Worm (Caenorhabditis elegans) whole organism, late embryonic: ENCODE results near the gene men-1.
A peak's percentile ranks its signal among the peaks of the same experiment; 100 is the strongest.

Experiments used
- C08G9.2 ChIP-seq: sonication (generic microtip); optimal IDR thresholded peaks from 2 replicates; lab custom pipeline; 2016; ENCODE audit warnings: mild to moderate bottlenecking, missing genetic modification characterization, moderate library complexity, missing compliant biosample characterization
- C38D4.7 ChIP-seq: fragments of 200-800 bp; sonication (Bioruptor generic); optimal IDR thresholded peaks from 2 replicates; lab custom pipeline; 2018; ENCODE audit warnings: mild to moderate bottlenecking, missing genetic modification characterization, moderate library complexity, missing compliant biosample characterization
- F13H6.1 ChIP-seq: sonication (generic microtip); optimal IDR thresholded peaks from 2 replicates; lab custom pipeline; 2016; ENCODE audit warnings: missing genetic modification characterization, missing compliant biosample characterization
- K09A11.1 ChIP-seq: sonication (generic microtip); optimal IDR thresholded peaks from 2 replicates; lab custom pipeline; 2017; ENCODE audit warnings: antibody characterized with exemption, mild to moderate bottlenecking, missing genetic modification characterization, missing compliant biosample characterization; ENCODE audit not compliant: insufficient read depth
- ahr-1 ChIP-seq: sonication (generic microtip); optimal IDR thresholded peaks from 2 replicates; lab custom pipeline; 2016; ENCODE audit warnings: missing genetic modification characterization, missing compliant biosample characterization
- ama-1 ChIP-seq: fragments of 150-350 bp; optimal IDR thresholded peaks from 2 replicates; lab custom pipeline; 2014
- ceh-18 ChIP-seq: sonication (generic microtip); optimal IDR thresholded peaks from 2 replicates; lab custom pipeline; 2016; ENCODE audit warnings: missing genetic modification characterization, missing compliant biosample characterization
- ceh-2 ChIP-seq: sonication (generic microtip); optimal IDR thresholded peaks from 2 replicates; lab custom pipeline; 2016; ENCODE audit warnings: missing genotype, missing genetic modification characterization, missing compliant biosample characterization
- ceh-22 ChIP-seq: sonication (generic microtip); optimal IDR thresholded peaks from 2 replicates; lab custom pipeline; 2017; ENCODE audit warnings: missing biosample characterization, missing genetic modification characterization
- ceh-30 ChIP-seq: fragments of 150-350 bp; optimal IDR thresholded peaks from 2 replicates; lab custom pipeline; 2014; ENCODE audit warnings: missing biosample characterization, missing genetic modification characterization
- ceh-45 ChIP-seq: fragments of 200-800 bp; sonication (Bioruptor generic); IDR thresholded peaks from 2 replicates; pipeline ENCODE4 v1.3.6; 2022; ENCODE audit warnings: missing genetic modification reagents, missing genetic modification characterization, missing compliant biosample characterization
- ceh-48 ChIP-seq: sonication (generic microtip); optimal IDR thresholded peaks from 2 replicates; lab custom pipeline; 2016; ENCODE audit warnings: missing genetic modification characterization, inconsistent platforms, missing compliant biosample characterization
- ceh-6 ChIP-seq: fragments of 200-800 bp; sonication (Bioruptor generic); optimal IDR thresholded peaks from 2 replicates; lab custom pipeline; 2018; ENCODE audit warnings: mild to moderate bottlenecking, missing genetic modification characterization, missing compliant biosample characterization
- ceh-9 ChIP-seq: sonication (generic microtip); optimal IDR thresholded peaks from 2 replicates; lab custom pipeline; 2016; ENCODE audit warnings: mild to moderate bottlenecking, missing genetic modification characterization, inconsistent platforms, missing compliant biosample characterization
- dmd-4 ChIP-seq: sonication (generic microtip); optimal IDR thresholded peaks from 2 replicates; lab custom pipeline; 2016; ENCODE audit warnings: borderline replicate concordance, missing genetic modification characterization, missing compliant biosample characterization
- dve-1 ChIP-seq: sonication (generic microtip); optimal IDR thresholded peaks from 2 replicates; lab custom pipeline; 2017; ENCODE audit warnings: antibody characterized with exemption, mild to moderate bottlenecking, missing genetic modification characterization, missing compliant biosample characterization
- elt-2 ChIP-seq: sonication (generic microtip); optimal IDR thresholded peaks from 2 replicates; lab custom pipeline; 2016; ENCODE audit warnings: missing genetic modification reagents, missing genetic modification characterization, missing compliant biosample characterization
- elt-4 ChIP-seq: sonication (generic microtip); optimal IDR thresholded peaks from 2 replicates; lab custom pipeline; 2016; ENCODE audit warnings: missing genetic modification characterization, missing compliant biosample characterization
- ets-4 ChIP-seq: sonication (generic microtip); optimal IDR thresholded peaks from 2 replicates; lab custom pipeline; 2016; ENCODE audit warnings: missing genetic modification characterization, missing compliant biosample characterization
- eyg-1 ChIP-seq: sonication (generic microtip); optimal IDR thresholded peaks from 2 replicates; lab custom pipeline; 2016; ENCODE audit warnings: missing genotype, missing genetic modification characterization, missing compliant biosample characterization
- fax-1 ChIP-seq: sonication (generic microtip); optimal IDR thresholded peaks from 2 replicates; lab custom pipeline; 2016; ENCODE audit warnings: missing genotype, missing genetic modification characterization, missing compliant biosample characterization
- fkh-10 ChIP-seq: fragments of 150-350 bp; optimal IDR thresholded peaks from 2 replicates; lab custom pipeline; 2014; ENCODE audit warnings: missing biosample characterization, missing genetic modification reagents, missing genetic modification characterization
- gmeb-2 ChIP-seq: sonication (generic microtip); optimal IDR thresholded peaks from 2 replicates; lab custom pipeline; 2016; ENCODE audit warnings: missing genetic modification characterization, inconsistent platforms, missing compliant biosample characterization
- hlh-13 ChIP-seq: fragments of 200-800 bp; sonication (Bioruptor generic); optimal IDR thresholded peaks from 2 replicates; lab custom pipeline; 2018; ENCODE audit warnings: mild to moderate bottlenecking, missing genetic modification characterization, missing compliant biosample characterization
- hlh-15 ChIP-seq: sonication (generic microtip); optimal IDR thresholded peaks from 2 replicates; lab custom pipeline; 2016; ENCODE audit warnings: missing genetic modification characterization, missing compliant biosample characterization
- hlh-30 ChIP-seq: sonication (generic microtip); optimal IDR thresholded peaks from 2 replicates; lab custom pipeline; 2017; ENCODE audit warnings: antibody characterized with exemption, missing genetic modification characterization, missing compliant biosample characterization; ENCODE audit not compliant: insufficient read depth
- hlh-8 ChIP-seq: sonication (generic microtip); optimal IDR thresholded peaks from 2 replicates; lab custom pipeline; 2016; ENCODE audit warnings: missing genotype, missing genetic modification characterization, missing compliant biosample characterization
- lim-6 ChIP-seq: sonication (generic microtip); optimal IDR thresholded peaks from 2 replicates; lab custom pipeline; 2016; ENCODE audit warnings: missing genetic modification characterization, missing compliant biosample characterization
- lin-11 ChIP-seq: fragments of 200-800 bp; sonication (Bioruptor generic); optimal IDR thresholded peaks from 2 replicates; lab custom pipeline; 2018; ENCODE audit warnings: mild to moderate bottlenecking, missing genetic modification characterization, missing compliant biosample characterization
- madf-2 ChIP-seq: sonication (generic microtip); optimal IDR thresholded peaks from 2 replicates; lab custom pipeline; 2017; ENCODE audit warnings: missing genetic modification characterization, missing compliant biosample characterization
- nfya-1 ChIP-seq: sonication (generic microtip); optimal IDR thresholded peaks from 2 replicates; lab custom pipeline; 2017; ENCODE audit warnings: missing genetic modification characterization, mild to moderate bottlenecking, missing compliant biosample characterization, antibody characterized with exemption, moderate library complexity
- nhr-11 ChIP-seq: fragments of 150-350 bp; optimal IDR thresholded peaks from 2 replicates; lab custom pipeline; 2014; ENCODE audit warnings: missing biosample characterization, missing genetic modification characterization
- nhr-232 ChIP-seq: sonication (generic microtip); optimal IDR thresholded peaks from 2 replicates; lab custom pipeline; 2016; ENCODE audit warnings: missing genetic modification characterization, missing compliant biosample characterization
- npax-4 ChIP-seq: sonication (generic microtip); optimal IDR thresholded peaks from 2 replicates; lab custom pipeline; 2016; ENCODE audit warnings: missing genetic modification characterization, missing compliant biosample characterization
- pat-9 ChIP-seq: fragments of 200-800 bp; sonication (Bioruptor generic); optimal IDR thresholded peaks from 2 replicates; lab custom pipeline; 2018; ENCODE audit warnings: mild to moderate bottlenecking, missing genetic modification characterization, moderate library complexity, missing compliant biosample characterization
- pha-2 ChIP-seq: sonication (generic microtip); optimal IDR thresholded peaks from 2 replicates; lab custom pipeline; 2017; ENCODE audit warnings: mild to moderate bottlenecking, missing genetic modification characterization, missing compliant biosample characterization
- pha-4 ChIP-seq: fragments of 150-350 bp; optimal IDR thresholded peaks from 2 replicates; lab custom pipeline; 2018; ENCODE audit warnings: missing biosample characterization, missing genetic modification reagents, missing genetic modification characterization
- pros-1 ChIP-seq: fragments of 150-350 bp; optimal IDR thresholded peaks from 2 replicates; lab custom pipeline; 2014; ENCODE audit warnings: missing biosample characterization, missing genetic modification reagents, missing genetic modification characterization
- rnt-1 ChIP-seq: sonication (generic microtip); optimal IDR thresholded peaks from 2 replicates; lab custom pipeline; 2016; ENCODE audit warnings: missing genetic modification characterization, missing compliant biosample characterization
- sdc-2 ChIP-seq: sonication (generic microtip); optimal IDR thresholded peaks from 2 replicates; lab custom pipeline; 2016; ENCODE audit warnings: missing genotype, missing genetic modification characterization, missing compliant biosample characterization
- sox-2 ChIP-seq: fragments of 200-800 bp; sonication (Bioruptor generic); IDR thresholded peaks from 2 replicates; pipeline ENCODE4 v1.3.6; 2022; ENCODE audit warnings: missing genetic modification reagents, missing genetic modification characterization, missing compliant biosample characterization
- sox-4 ChIP-seq: sonication (generic microtip); optimal IDR thresholded peaks from 2 replicates; lab custom pipeline; 2017; ENCODE audit warnings: mild to moderate bottlenecking, missing genetic modification characterization, inconsistent platforms, missing compliant biosample characterization
- syd-9 ChIP-seq: sonication (generic microtip); optimal IDR thresholded peaks from 2 replicates; lab custom pipeline; 2016; ENCODE audit warnings: mild to moderate bottlenecking, missing genetic modification characterization, moderate library complexity, missing compliant biosample characterization
- ttx-3 ChIP-seq: sonication (generic microtip); optimal IDR thresholded peaks from 2 replicates; lab custom pipeline; 2016; ENCODE audit warnings: missing genetic modification reagents, missing genetic modification characterization, missing compliant biosample characterization
- unc-3 ChIP-seq, 2 experiments: fragments of 200-800 bp in 1 of 2; sonication (Bioruptor generic) in 1 of 2; sonication (generic microtip) in 1 of 2; conservative IDR thresholded peaks in 1 of 2; optimal IDR thresholded peaks in 1 of 2; 2 replicates each; pipeline versions ENCODE4 v1.3.6 to Lab custom; 2016 to 2022; ENCODE audit warnings: missing compliant biosample characterization in 2 of 2, missing genetic modification characterization in 2 of 2, missing genetic modification reagents in 1 of 2
- unc-42 ChIP-seq: sonication (generic microtip); optimal IDR thresholded peaks from 2 replicates; lab custom pipeline; 2016; ENCODE audit warnings: missing genotype, missing genetic modification characterization, missing compliant biosample characterization
- ztf-16 ChIP-seq: sonication (generic microtip); optimal IDR thresholded peaks from 2 replicates; lab custom pipeline; 2017; ENCODE audit warnings: missing genetic modification characterization, missing compliant biosample characterization

men-1 gene

ce11 chrII:14251400-14251940 is 17.6 kb upstream of the men-1 start (continued):
- TF ChIP-seq F13H6.1 (tag; lab: Kevin White, UChicago) (peak; percentile 64), ahr-1 (tag; lab: Kevin White, UChicago) (peak; percentile 39), fax-1 (tag; lab: Kevin White, UChicago) (peak; percentile 16), ztf-16 (tag; lab: Kevin White, UChicago) (peak; percentile 27), ceh-2 (peak; percentile 42), nhr-232 (tag; lab: Kevin White, UChicago) (no peak), pros-1 (tag; lab: Kevin White, UChicago) (peak; percentile 55), unc-3 (GFP tag; conservative IDR thresholded peaks at IDR 0.05; lab: Robert Waterston, UW) (no peak), unc-3 (tag; optimal IDR thresholded peaks at IDR 0.05; lab: Kevin White, UChicago) (peak; percentile 56), sox-2 (peak; percentile 3; the same call in 1 of the 2 replicates), K09A11.1 (tag; lab: Kevin White, UChicago) (peak; percentile 6), ama-1 (peak; percentile 90), syd-9 (tag; lab: Kevin White, UChicago) (peak; percentile 36), hlh-30 (tag; lab: Kevin White, UChicago) (peak; percentile 97), elt-4 (tag; lab: Kevin White, UChicago) (no peak), ceh-48 (no peak), ceh-6 (GFP tag; lab: Kevin White, UChicago) (peak; percentile 15), pha-4 (tag; lab: Kevin White, UChicago) (no peak), elt-2 (tag; lab: Kevin White, UChicago) (peak; percentile 76), dmd-4 (tag; lab: Kevin White, UChicago) (no peak), ceh-22 (tag; lab: Kevin White, UChicago) (peak; percentile 47), pha-2 (tag; lab: Kevin White, UChicago) (peak; percentile 53), eyg-1 (tag; lab: Kevin White, UChicago) (no peak), ttx-3 (tag; lab: Kevin White, UChicago) (no peak)

ce11 chrII:14250147-14250965 is 16.4 kb upstream of the men-1 start, which contains the start of gene hmg-1.1:
Gene hmg-1.1 (plus strand): TSS chrII:14250695.
- TF ChIP-seq pha-2 (tag; lab: Kevin White, UChicago) (peak; percentile 39), C08G9.2 (no peak), ceh-45 (no peak), ceh-6 (GFP tag; lab: Kevin White, UChicago) (peak; percentile 64), hlh-8 (tag; lab: Kevin White, UChicago) (peak; percentile 19), ceh-2 (peak; percentile 47), hlh-15 (tag; lab: Kevin White, UChicago) (no peak), dve-1 (tag; lab: Kevin White, UChicago) (peak; percentile 23), npax-4 (no peak), sdc-2 (peak; percentile 47), ceh-30 (tag; lab: Kevin White, UChicago) (no peak), pha-4 (tag; lab: Kevin White, UChicago) (no peak), sox-4 (tag; lab: Kevin White, UChicago) (peak; percentile 26), ztf-16 (tag; lab: Kevin White, UChicago) (peak; percentile 5), gmeb-2 (no peak), madf-2 (tag; lab: Kevin White, UChicago) (peak; percentile 100), fkh-10 (no peak), lim-6 (no peak), sox-2 (no peak), nfya-1 (tag; lab: Kevin White, UChicago) (peak; percentile 95), fax-1 (tag; lab: Kevin White, UChicago) (no peak), ceh-18 (tag; lab: Kevin White, UChicago) (peak; percentile 95), ets-4 (peak; percentile 58), nhr-11 (tag; lab: Kevin White, UChicago) (no peak), ceh-9 (tag; lab: Kevin White, UChicago) (no peak), C38D4.7 (GFP tag; lab: Kevin White, UChicago) (peak; percentile 46), eyg-1 (tag; lab: Kevin White, UChicago) (no peak), pat-9 (tag; lab: Kevin White, UChicago) (no peak), ceh-48 (no peak), rnt-1 (tag; lab: Kevin White, UChicago) (peak; percentile 91), ahr-1 (tag; lab: Kevin White, UChicago) (no peak), hlh-13 (GFP tag; lab: Kevin White, UChicago) (peak; percentile 17), lin-11 (tag; lab: Kevin White, UChicago) (peak; percentile 19), unc-42 (tag; lab: Kevin White, UChicago) (peak; percentile 27)
